Fruit fly (Drosophila melanogaster): ENCODE data around the gene shop.

shop gene

dm6 chrX:18849022-18849368 is 629 bp upstream of the shop start (continued):
- no peak for TF ChIP-seq hth (optimal IDR thresholded peaks at IDR 0.05)
- TF ChIP-seq klu (GFP tag; IDR thresholded peaks at IDR 0.05): no peak
- TF ChIP-seq CG10979 (tag; optimal IDR thresholded peaks at IDR 0.05): no peak
- no peak for TF ChIP-seq p53 (GFP tag; optimal IDR thresholded peaks at IDR 0.05)
- no peak for TF ChIP-seq CG4854 (GFP tag; optimal IDR thresholded peaks at IDR 0.05)
- TF ChIP-seq cg (GFP tag; optimal IDR thresholded peaks at IDR 0.05): no peak
- no peak for TF ChIP-seq CG10565 (GFP tag; optimal IDR thresholded peaks at IDR 0.05)
- TF ChIP-seq ap (GFP tag; IDR thresholded peaks at IDR 0.05): no peak
- TF ChIP-seq chinmo (GFP tag; IDR thresholded peaks at IDR 0.05; ENCODE audit: partially characterized antibody): 0 out of 4 replicates have a peak, but pooled peaks have one; percentile 12
- no peak for TF ChIP-seq CG14014 (GFP tag; IDR thresholded peaks at IDR 0.05)
- no peak for TF ChIP-seq CG2678 (tag; optimal IDR thresholded peaks at IDR 0.05)
- no peak for TF ChIP-seq sisA (GFP tag; IDR thresholded peaks at IDR 0.05)
- no peak for TF ChIP-seq Sry-δ (GFP tag; optimal IDR thresholded peaks at IDR 0.05)
- peak; percentile 18; the same call in 1 of the 2 replicates for TF ChIP-seq bbx (GFP tag; IDR thresholded peaks at IDR 0.05; ENCODE audit: partially characterized antibody)
- no peak for TF ChIP-seq usp (GFP tag; optimal IDR thresholded peaks at IDR 0.05)
- TF ChIP-seq Lhr (GFP tag; optimal IDR thresholded peaks at IDR 0.05): no peak
- peak; percentile 7 for TF ChIP-seq grn (GFP tag; optimal IDR thresholded peaks at IDR 0.05)
- TF ChIP-seq CG10321 (GFP tag; IDR thresholded peaks at IDR 0.05): no peak
- no peak for TF ChIP-seq pum (GFP tag; optimal IDR thresholded peaks at IDR 0.05)
- no peak for TF ChIP-seq B-H1 (GFP tag; IDR thresholded peaks at IDR 0.05)
- no peak for TF ChIP-seq btn (GFP tag; optimal IDR thresholded peaks at IDR 0.05)
- TF ChIP-seq danr (GFP tag; IDR thresholded peaks at IDR 0.05): no peak
- TF ChIP-seq Doc2 (GFP tag; IDR thresholded peaks at IDR 0.05): no peak
- TF ChIP-seq CG2712 (tag; optimal IDR thresholded peaks at IDR 0.05): no peak
- TF ChIP-seq sc (optimal IDR thresholded peaks at IDR 0.05): no peak
- TF ChIP-seq sc (GFP tag; optimal IDR thresholded peaks at IDR 0.05): no peak
- TF ChIP-seq bowl (GFP tag; IDR thresholded peaks at IDR 0.05): no peak
- no peak for TF ChIP-seq Gug (GFP tag; IDR thresholded peaks at IDR 0.05)
- no peak for TF ChIP-seq ewg (GFP tag; optimal IDR thresholded peaks at IDR 0.05)
- TF ChIP-seq kah (GFP tag; optimal IDR thresholded peaks at IDR 0.05): peak; percentile 58
- TF ChIP-seq schlank (tag; optimal IDR thresholded peaks at IDR 0.05): no peak
- no peak for TF ChIP-seq CG7987 (GFP tag; optimal IDR thresholded peaks at IDR 0.05)
- TF ChIP-seq amos (GFP tag; IDR thresholded peaks at IDR 0.05; ENCODE audit: partially characterized antibody): peak; percentile 43; the same call in 1 of the 2 replicates
- no peak for TF ChIP-seq knrl (GFP tag; IDR thresholded peaks at IDR 0.05; ENCODE audit: partially characterized antibody)
- no peak for TF ChIP-seq CG8290 (GFP tag; optimal IDR thresholded peaks at IDR 0.05)
- no peak for TF ChIP-seq CG8290 (tag; optimal IDR thresholded peaks at IDR 0.05)
- TF ChIP-seq CG8944 (GFP tag; optimal IDR thresholded peaks at IDR 0.05): no peak
- no peak for TF ChIP-seq NfI (GFP tag; optimal IDR thresholded peaks at IDR 0.05)
- TF ChIP-seq zfh1 (GFP tag; IDR thresholded peaks at IDR 0.05): no peak

- TF ChIP-seq CG11093 (GFP tag; IDR thresholded peaks at IDR 0.05) (0 out of 3 replicates have a peak, but pooled peaks have one; percentile 33), CG9215 (GFP tag; IDR thresholded peaks at IDR 0.05) (peak; percentile 50; the same call in 1 of the 2 replicates), Lim3 (GFP tag; IDR thresholded peaks at IDR 0.05) (no peak), CG15011 (GFP tag; optimal IDR thresholded peaks at IDR 0.05) (no peak), CG4404 (GFP tag; IDR thresholded peaks at IDR 0.05) (no peak), pros (GFP tag; optimal IDR thresholded peaks at IDR 0.05) (no peak), dati (GFP tag; IDR thresholded peaks at IDR 0.05) (no peak), GATAe (GFP tag; conservative IDR thresholded peaks at IDR 0.05) (no peak), sr (GFP tag; IDR thresholded peaks at IDR 0.05) (0 out of 3 replicates have a peak, but pooled peaks have one; percentile 2), Nf-YC (tag; optimal IDR thresholded peaks at IDR 0.05) (peak; percentile 60), cad (GFP tag; optimal IDR thresholded peaks at IDR 0.05) (no peak), sc (optimal IDR thresholded peaks at IDR 0.05) (no peak), sc (GFP tag; optimal IDR thresholded peaks at IDR 0.05) (peak; percentile 3), sens (GFP tag) (peak; percentile 81), Bdp1 (GFP tag; optimal IDR thresholded peaks at IDR 0.05) (peak; percentile 39), CG9437 (GFP tag; optimal IDR thresholded peaks at IDR 0.05) (peak; percentile 24), CG12744 (GFP tag; optimal IDR thresholded peaks at IDR 0.05) (peak; percentile 74)
These were observed 4.9 kb downstream of the shop start, which contains the start of gene htk for dm6 chrX:18843229-18844033. TSS of gene htk (plus strand) at chrX:18843663.
